Worm (Caenorhabditis elegans): ENCODE results near the gene str-64.

- TF ChIP-seq odd-2 (tag; optimal IDR thresholded peaks at IDR 0.05) (no peak), ama-1 (optimal IDR thresholded peaks at IDR 0.05) (no peak), rnt-1 (tag; optimal IDR thresholded peaks at IDR 0.05) (no peak), C08G9.2 (tag; optimal IDR thresholded peaks at IDR 0.05) (no peak), nhr-11 (tag; optimal IDR thresholded peaks at IDR 0.05) (no peak), ceh-48 (tag; optimal IDR thresholded peaks at IDR 0.05) (no peak), hlh-30 (tag; optimal IDR thresholded peaks at IDR 0.05; ENCODE audit: insufficient read depth) (no peak), sox-4 (tag; optimal IDR thresholded peaks at IDR 0.05) (no peak), tbx-7 (tag; optimal IDR thresholded peaks at IDR 0.05) (no peak), elt-2 (tag; optimal IDR thresholded peaks at IDR 0.05) (no peak), ceh-14 (tag; optimal IDR thresholded peaks at IDR 0.05) (no peak)
Measured at ce11 chrV:3287330-3287729, 4.3 kb downstream of the str-64 start, which contains the start of gene F35F10.7.
